Worm (Caenorhabditis elegans) whole organism, L2 larva: ENCODE results near the gene klp-11.

Experiments used
- lin-39 ChIP-seq: fragments of 150-350 bp; optimal IDR thresholded peaks from 2 replicates; lab custom pipeline; 2014; ENCODE audit warnings: missing biosample characterization, missing genetic modification reagents, missing genetic modification characterization
- mdl-1 ChIP-seq, 2 experiments: fragments of 150-350 bp in 1 of 2; sonication (generic microtip) in 1 of 2; optimal IDR thresholded peaks; 2 replicates each; lab custom pipeline; 2017; ENCODE audit warnings: missing biosample characterization in 2 of 2, missing genetic modification characterization in 2 of 2
- nhr-11 ChIP-seq: fragments of 150-350 bp; optimal IDR thresholded peaks from 2 replicates; lab custom pipeline; 2014; ENCODE audit warnings: missing biosample characterization, missing genetic modification characterization
- nhr-12 ChIP-seq: fragments of 150-350 bp; optimal IDR thresholded peaks from 2 replicates; lab custom pipeline; 2014; ENCODE audit warnings: missing biosample characterization, missing genetic modification characterization
- skn-1 ChIP-seq: sonication (generic microtip); optimal IDR thresholded peaks from 2 replicates; lab custom pipeline; 2017; ENCODE audit warnings: missing biosample characterization, missing genetic modification characterization
- snpc-4 ChIP-seq: fragments of 150-350 bp; optimal IDR thresholded peaks from 2 replicates; lab custom pipeline; 2014; ENCODE audit warnings: missing biosample characterization, missing genetic modification characterization

ce11 chrIV:8708046-8708445 lies 53.8 kb downstream of the klp-11 start:
- no peak for TF ChIP-seq nhr-11 (tag; lab: Kevin White, UChicago)
- no peak for TF ChIP-seq nhr-12 (tag; lab: Kevin White, UChicago)
- TF ChIP-seq skn-1 (tag; lab: Kevin White, UChicago) = no peak
- no peak for TF ChIP-seq snpc-4 (tag; lab: Kevin White, UChicago)
- no peak for TF ChIP-seq mdl-1 (tag; optimal IDR thresholded peaks at IDR 0.05; lab: Kevin White, UChicago)
- no peak for TF ChIP-seq lin-39 (tag; lab: Kevin White, UChicago)
